Worm (Caenorhabditis elegans): ENCODE data around the gene K02D10.1.
A peak's percentile ranks its signal among the peaks of the same experiment; 100 is the strongest.

Gene K02D10.1

DNA sequence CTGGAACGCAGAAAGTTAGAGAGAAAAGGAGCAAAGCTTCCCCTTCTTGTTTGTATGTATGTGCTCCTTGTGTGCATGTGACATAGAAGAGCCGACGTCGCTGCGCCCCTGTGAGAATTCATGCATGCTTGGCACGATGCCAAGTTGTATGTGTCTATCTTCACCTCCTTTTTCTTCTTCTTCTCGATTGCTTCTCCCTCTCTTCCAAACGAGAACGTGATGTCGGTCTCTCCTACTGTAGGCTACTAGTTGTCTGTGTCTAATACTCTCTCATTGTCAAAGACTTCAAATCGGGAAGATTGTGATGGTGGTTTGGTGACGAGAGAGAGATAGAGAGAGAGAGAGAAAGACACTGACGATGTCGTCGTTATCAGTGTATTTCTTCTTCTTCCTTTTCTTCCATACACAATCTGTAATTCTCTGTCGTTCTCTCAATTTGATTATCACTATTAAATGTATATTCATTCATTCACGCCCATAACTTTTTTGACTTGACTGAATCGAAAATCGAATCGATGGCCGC lies 27.9 kb downstream of the K02D10.1 start (continued):
- peak; percentile 16 for TF ChIP-seq F52B5.7 (tag; optimal IDR thresholded peaks at IDR 0.05)
- no peak for TF ChIP-seq ztf-25 (GFP tag; IDR thresholded peaks at IDR 0.05)
- no peak for TF ChIP-seq T07F8.4 (tag; optimal IDR thresholded peaks at IDR 0.05)
- TF ChIP-seq lir-1 (GFP tag; conservative IDR thresholded peaks at IDR 0.05): no peak
- TF ChIP-seq lsl-1 (GFP tag; optimal IDR thresholded peaks at IDR 0.05): peak; percentile 9
- TF ChIP-seq nhr-80 (tag; optimal IDR thresholded peaks at IDR 0.05): peak; percentile 99
- TF ChIP-seq zfh-2 (GFP tag; conservative IDR thresholded peaks at IDR 0.05): peak; percentile 75
- peak; percentile 71 for TF ChIP-seq chd-7 (tag; optimal IDR thresholded peaks at IDR 0.05)
- TF ChIP-seq rpc-1 (optimal IDR thresholded peaks at IDR 0.05): no peak
- no peak for TF ChIP-seq rpc-1 (tag; optimal IDR thresholded peaks at IDR 0.05)
- no peak for TF ChIP-seq Y53G8AR.9 (GFP tag; conservative IDR thresholded peaks at IDR 0.05)
- TF ChIP-seq C17E4.6 (GFP tag; IDR thresholded peaks at IDR 0.05): no peak
- TF ChIP-seq nfyb-1 (GFP tag; IDR thresholded peaks at IDR 0.05): 0 out of 2 replicates have a peak, but pooled peaks have one; percentile 68
- TF ChIP-seq unc-62 (GFP tag; optimal IDR thresholded peaks at IDR 0.05): peak; percentile 74
- no peak for TF ChIP-seq D2030.7 (GFP tag; IDR thresholded peaks at IDR 0.05)
- TF ChIP-seq attf-3 (GFP tag; conservative IDR thresholded peaks at IDR 0.05): no peak; the same call in 1 of the 2 replicates
- peak; percentile 20 for TF ChIP-seq lin-54 (GFP tag; optimal IDR thresholded peaks at IDR 0.05)
- TF ChIP-seq mel-28 (tag; optimal IDR thresholded peaks at IDR 0.05; ENCODE audit: borderline replicate concordance): no peak
- TF ChIP-seq nhr-27 (tag; optimal IDR thresholded peaks at IDR 0.05): no peak
- TF ChIP-seq snpc-1.3 (tag; optimal IDR thresholded peaks at IDR 0.05; ENCODE audit: insufficient read depth): no peak
- no peak for TF ChIP-seq ceh-91 (GFP tag; IDR thresholded peaks at IDR 0.05)
- TF ChIP-seq ekl-4 (GFP tag; IDR thresholded peaks at IDR 0.05): no peak
- TF ChIP-seq B0019.2 (GFP tag; conservative IDR thresholded peaks at IDR 0.05): no peak
- TF ChIP-seq ztf-3 (GFP tag; optimal IDR thresholded peaks at IDR 0.05): peak; percentile 76
- TF ChIP-seq dpl-1 (GFP tag; optimal IDR thresholded peaks at IDR 0.05): no peak
- no peak for TF ChIP-seq hsf-1 (GFP tag; IDR thresholded peaks at IDR 0.05)
- no peak for TF ChIP-seq F57C9.4 (tag; optimal IDR thresholded peaks at IDR 0.05)
- no peak for TF ChIP-seq hlh-26 (GFP tag; conservative IDR thresholded peaks at IDR 0.05)
- TF ChIP-seq madf-3 (GFP tag; IDR thresholded peaks at IDR 0.05): no peak
- TF ChIP-seq attf-6 (GFP tag; IDR thresholded peaks at IDR 0.05): no peak
- TF ChIP-seq efl-1 (GFP tag; optimal IDR thresholded peaks at IDR 0.05): no peak
- no peak for TF ChIP-seq repo-1 (tag; optimal IDR thresholded peaks at IDR 0.05)
- no peak for TF ChIP-seq hrde-1 (tag; optimal IDR thresholded peaks at IDR 0.05; ENCODE audit: borderline replicate concordance)
- no peak for TF ChIP-seq Y95B8A.8 (GFP tag; IDR thresholded peaks at IDR 0.05)
- TF ChIP-seq nfya-2 (GFP tag; IDR thresholded peaks at IDR 0.05): no peak
- peak; percentile 29 for TF ChIP-seq F22D6.2 (tag; optimal IDR thresholded peaks at IDR 0.05)
- TF ChIP-seq F23B12.7 (tag; optimal IDR thresholded peaks at IDR 0.05; ENCODE audit: insufficient read depth): no peak
- TF ChIP-seq nhr-120 (GFP tag; IDR thresholded peaks at IDR 0.05): no peak
- TF ChIP-seq F10E7.11 (tag; optimal IDR thresholded peaks at IDR 0.05): no peak
- peak; percentile 55 for TF ChIP-seq mcd-1 (GFP tag; IDR thresholded peaks at IDR 0.05)
- TF ChIP-seq B0336.3 (GFP tag; IDR thresholded peaks at IDR 0.05): peak; percentile 81
- no peak for TF ChIP-seq snpc-3.4 (tag; optimal IDR thresholded peaks at IDR 0.05)
- no peak for TF ChIP-seq Y67H2A.10 (GFP tag; conservative IDR thresholded peaks at IDR 0.05)
- TF ChIP-seq mxl-1 (tag; optimal IDR thresholded peaks at IDR 0.05): no peak
- TF ChIP-seq hmg-1.2 (GFP tag; IDR thresholded peaks at IDR 0.05): peak; percentile 54
- no peak for TF ChIP-seq F57A8.1 (GFP tag; optimal IDR thresholded peaks at IDR 0.05)
- no peak for TF ChIP-seq F37B4.10 (GFP tag; IDR thresholded peaks at IDR 0.05)
- TF ChIP-seq rec-8 (tag; optimal IDR thresholded peaks at IDR 0.05): no peak
- TF ChIP-seq unc-130 (GFP tag; optimal IDR thresholded peaks at IDR 0.05): no peak

Data from whole organism, young adult.